Fruit fly (Drosophila melanogaster): Measurements from ENCODE around the gene Swip-1.

DNA sequence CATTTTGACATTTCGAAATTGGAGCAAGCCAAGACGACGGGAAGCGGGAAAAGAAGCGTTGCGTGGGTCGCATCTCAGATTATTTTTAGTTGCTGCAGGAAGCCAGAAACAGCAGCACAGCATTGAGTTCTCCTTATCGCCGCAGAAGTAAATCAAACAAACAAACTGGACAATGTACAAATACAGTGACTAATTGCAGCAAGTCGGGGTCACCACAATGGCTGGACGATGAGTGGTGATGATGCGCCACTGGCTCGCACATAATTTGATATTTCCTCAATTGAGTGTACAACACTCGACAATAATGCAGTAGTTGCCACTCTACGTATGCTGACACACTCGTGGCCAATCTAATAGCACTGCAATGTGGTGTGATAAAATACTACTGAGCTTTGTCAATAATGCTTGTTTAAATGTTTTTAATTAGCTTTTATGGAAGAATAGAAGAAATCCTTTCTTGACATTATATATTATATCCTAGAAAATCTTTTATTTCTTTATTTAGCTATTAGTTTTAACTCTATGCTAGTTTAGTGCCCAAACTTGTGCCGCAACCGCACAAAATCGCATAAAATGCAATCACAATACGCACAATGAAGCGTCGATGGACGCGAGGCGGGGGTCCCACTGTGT lies 5.0 kb downstream of the Swip-1 start:
- TF ChIP-seq CG8478 (optimal IDR thresholded peaks at IDR 0.05) (no peak), CTCF (optimal IDR thresholded peaks at IDR 0.05) (no peak)
